Worm (Caenorhabditis elegans) whole organism, mixed stage, embryonic: ENCODE measurements around the gene C09H10.5.

Experiments used
- M03D4.4 ChIP-seq: sonication (generic microtip); optimal IDR thresholded peaks from 2 replicates; lab custom pipeline; 2017; ENCODE audit warnings: mild to moderate bottlenecking, missing genetic modification characterization, missing compliant biosample characterization
- bed-3 ChIP-seq: fragments of 200-800 bp; sonication (Bioruptor generic); optimal IDR thresholded peaks from 3 replicates; lab custom pipeline; 2018; ENCODE audit warnings: mild to moderate bottlenecking, missing genetic modification characterization, moderate library complexity, missing compliant biosample characterization
- blmp-1 ChIP-seq: fragments of 150-350 bp; optimal IDR thresholded peaks from 2 replicates; lab custom pipeline; 2014; ENCODE audit warnings: missing biosample characterization, missing genetic modification characterization
- ceh-43 ChIP-seq: fragments of 200-800 bp; sonication (Bioruptor generic); optimal IDR thresholded peaks from 2 replicates; lab custom pipeline; 2018; ENCODE audit warnings: mild to moderate bottlenecking, missing genetic modification characterization, moderate library complexity, missing compliant biosample characterization
- ceh-83 ChIP-seq: fragments of 200-800 bp; sonication (Bioruptor generic); optimal IDR thresholded peaks from 2 replicates; lab custom pipeline; 2018; ENCODE audit warnings: mild to moderate bottlenecking, missing genetic modification characterization, missing compliant biosample characterization
- ces-1 ChIP-seq: fragments of 150-350 bp; optimal IDR thresholded peaks from 2 replicates; lab custom pipeline; 2014; ENCODE audit warnings: missing biosample characterization, missing genetic modification reagents, missing genetic modification characterization
- drap-1 ChIP-seq: fragments of 200-800 bp; sonication (Bioruptor generic); optimal IDR thresholded peaks from 3 replicates; lab custom pipeline; 2018; ENCODE audit warnings: mild to moderate bottlenecking, missing genetic modification characterization, missing compliant biosample characterization
- elt-1 ChIP-seq: sonication (generic microtip); optimal IDR thresholded peaks from 2 replicates; lab custom pipeline; 2017; ENCODE audit warnings: missing genetic modification characterization, mild to moderate bottlenecking, missing compliant biosample characterization, antibody characterized with exemption, moderate library complexity, borderline replicate concordance; ENCODE audit not compliant: insufficient read depth
- elt-3 ChIP-seq: fragments of 150-350 bp; optimal IDR thresholded peaks from 2 replicates; lab custom pipeline; 2014; ENCODE audit warnings: missing biosample characterization, missing genetic modification characterization
- ham-2 ChIP-seq: fragments of 200-800 bp; sonication (Bioruptor generic); optimal IDR thresholded peaks from 2 replicates; lab custom pipeline; 2018; ENCODE audit warnings: mild to moderate bottlenecking, missing genetic modification characterization, missing compliant biosample characterization
- lin-13 ChIP-seq: fragments of 150-350 bp; optimal IDR thresholded peaks from 2 replicates; lab custom pipeline; 2014; ENCODE audit warnings: missing biosample characterization, missing genetic modification characterization
- lin-32 ChIP-seq: fragments of 200-800 bp; sonication (Bioruptor generic); optimal IDR thresholded peaks from 2 replicates; lab custom pipeline; 2018; ENCODE audit warnings: mild to moderate bottlenecking, missing genetic modification characterization, missing compliant biosample characterization
- mab-5 ChIP-seq: fragments of 150-350 bp; optimal IDR thresholded peaks from 2 replicates; lab custom pipeline; 2014; ENCODE audit warnings: missing biosample characterization, missing genetic modification characterization
- mls-2 ChIP-seq: sonication (generic microtip); optimal IDR thresholded peaks from 2 replicates; lab custom pipeline; 2016; ENCODE audit warnings: mild to moderate bottlenecking, missing genetic modification characterization, moderate library complexity, missing compliant biosample characterization
- nhr-2 ChIP-seq: fragments of 150-350 bp; optimal IDR thresholded peaks from 2 replicates; lab custom pipeline; 2014; ENCODE audit warnings: missing biosample characterization, missing genetic modification characterization
- nhr-237 ChIP-seq: fragments of 150-350 bp; optimal IDR thresholded peaks from 2 replicates; lab custom pipeline; 2014; ENCODE audit warnings: missing biosample characterization, missing genetic modification characterization
- nhr-28 ChIP-seq: fragments of 150-350 bp; optimal IDR thresholded peaks from 2 replicates; lab custom pipeline; 2014; ENCODE audit warnings: missing biosample characterization, missing genetic modification characterization
- pha-4 ChIP-seq: fragments of 150-350 bp; optimal IDR thresholded peaks from 2 replicates; lab custom pipeline; 2018; ENCODE audit warnings: missing biosample characterization, missing genetic modification reagents, missing genetic modification characterization
- sem-2 ChIP-seq: fragments of 200-800 bp; sonication (Bioruptor generic); optimal IDR thresholded peaks from 2 replicates; lab custom pipeline; 2018; ENCODE audit warnings: mild to moderate bottlenecking, missing genetic modification characterization, missing compliant biosample characterization
- snpc-4 ChIP-seq: fragments of 150-350 bp; optimal IDR thresholded peaks from 2 replicates; lab custom pipeline; 2014; ENCODE audit warnings: missing biosample characterization, missing genetic modification characterization
- sptf-1 ChIP-seq: sonication (generic microtip); optimal IDR thresholded peaks from 2 replicates; lab custom pipeline; 2017; ENCODE audit warnings: mild to moderate bottlenecking, missing genetic modification characterization, moderate library complexity, missing compliant biosample characterization
- tbx-8 ChIP-seq: fragments of 200-800 bp; sonication (Bioruptor generic); optimal IDR thresholded peaks from 2 replicates; lab custom pipeline; 2018; ENCODE audit warnings: mild to moderate bottlenecking, missing genetic modification characterization, moderate library complexity, missing compliant biosample characterization
- unc-120 ChIP-seq: sonication (generic microtip); optimal IDR thresholded peaks from 2 replicates; lab custom pipeline; 2017; ENCODE audit warnings: missing genetic modification characterization, missing compliant biosample characterization; ENCODE audit not compliant: poor library complexity, severe bottlenecking
- unc-39 ChIP-seq: fragments of 150-350 bp; optimal IDR thresholded peaks from 2 replicates; lab custom pipeline; 2014; ENCODE audit warnings: missing biosample characterization, missing genetic modification characterization
- unc-62 ChIP-seq: fragments of 150-350 bp; optimal IDR thresholded peaks from 2 replicates; lab custom pipeline; 2014; ENCODE audit warnings: missing biosample characterization, missing genetic modification reagents, missing genetic modification characterization

The C09H10.5 gene

ce11 chrII:11091577-11091976 lies 12.0 kb downstream of the C09H10.5 start:
- TF ChIP-seq bed-3 (no peak), ces-1 (GFP tag; lab: Kevin White, UChicago) (peak; percentile 87)

ce11 chrII:11089356-11089755 lies 14.2 kb downstream of the C09H10.5 start, which contains the start of gene unc-53:
TSS of gene unc-53 (minus strand) at chrII:11089456.
- TF ChIP-seq drap-1 (GFP tag; lab: Kevin White, UChicago): no peak
- no peak for TF ChIP-seq sem-2 (GFP tag; lab: Kevin White, UChicago)
- TF ChIP-seq nhr-28 (tag; lab: Kevin White, UChicago): no peak
- no peak for TF ChIP-seq unc-39
- no peak for TF ChIP-seq lin-13 (tag; lab: Kevin White, UChicago)

DNA sequence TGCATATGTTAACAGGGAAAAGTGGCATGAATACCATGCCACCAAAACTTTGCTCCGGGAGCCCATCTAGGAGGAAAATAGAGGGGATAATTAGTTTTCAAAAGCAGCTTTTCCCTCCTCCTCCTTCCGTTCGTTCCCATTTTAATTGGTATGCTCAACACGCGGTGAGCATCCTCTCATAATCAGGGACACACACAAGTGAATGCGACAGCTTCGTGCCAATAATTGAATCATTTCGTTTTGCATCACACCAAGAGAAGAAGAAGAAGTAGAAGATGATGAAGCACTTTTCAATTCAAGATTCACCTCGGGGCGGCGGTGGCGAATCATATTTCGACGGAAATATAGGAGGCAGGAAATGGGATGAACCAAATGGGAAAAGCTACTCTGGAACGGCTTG lies 15.4 kb downstream of the C09H10.5 start:
- TF ChIP-seq M03D4.4 (tag; lab: Kevin White, UChicago) (no peak), mls-2 (peak; percentile 30), blmp-1 (no peak), ces-1 (GFP tag; lab: Kevin White, UChicago) (peak; percentile 97)

DNA sequence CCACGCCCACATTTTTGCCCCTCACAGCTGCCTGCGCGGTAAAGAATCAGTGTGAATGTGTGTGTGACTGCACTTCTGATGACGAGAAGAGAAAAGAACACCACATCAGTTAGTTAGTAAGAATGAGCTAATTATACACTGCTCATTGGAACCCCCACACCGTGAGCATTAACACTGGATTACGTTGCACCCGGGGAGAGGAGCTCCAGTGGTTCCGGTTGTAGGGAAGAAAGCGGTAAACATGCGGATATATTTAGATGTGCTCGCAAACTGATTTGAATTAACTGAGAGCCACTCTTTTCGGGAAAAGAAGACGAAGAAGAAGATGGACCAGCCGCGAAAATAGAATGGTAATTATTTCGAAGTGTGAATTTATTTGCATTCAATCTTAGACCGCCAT lies 16.8 kb downstream of the C09H10.5 start:
- TF ChIP-seq unc-62 (GFP tag; lab: Kevin White, UChicago): no peak
- peak; percentile 63 for TF ChIP-seq ces-1 (GFP tag; lab: Kevin White, UChicago)
- TF ChIP-seq drap-1 (GFP tag; lab: Kevin White, UChicago): no peak
- no peak for TF ChIP-seq ceh-43 (GFP tag; lab: Kevin White, UChicago)
- TF ChIP-seq mls-2: no peak
- no peak for TF ChIP-seq elt-1 (tag; lab: Kevin White, UChicago)

DNA sequence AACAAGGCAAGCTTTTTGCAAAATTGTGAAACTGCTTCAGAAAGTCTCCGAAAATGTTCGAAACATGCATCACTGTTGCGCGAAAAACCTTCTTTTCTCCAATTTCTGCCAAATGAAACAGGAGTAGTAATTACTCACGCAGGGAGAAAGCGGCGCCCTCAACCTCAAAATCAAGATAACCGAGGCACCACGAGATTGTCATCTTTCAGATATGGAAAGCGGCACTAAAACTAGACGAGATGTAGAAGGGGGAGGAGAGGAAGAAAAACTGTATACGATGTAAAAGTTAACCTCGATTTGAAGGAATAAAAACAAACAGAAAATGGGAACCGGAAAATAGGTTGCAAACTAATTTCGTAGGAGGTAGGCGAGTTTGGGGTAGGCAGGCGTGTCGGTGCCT lies 27.0 kb downstream of the C09H10.5 start:
- TF ChIP-seq blmp-1 (no peak), elt-1 (tag; lab: Kevin White, UChicago) (peak; percentile 82)

DNA sequence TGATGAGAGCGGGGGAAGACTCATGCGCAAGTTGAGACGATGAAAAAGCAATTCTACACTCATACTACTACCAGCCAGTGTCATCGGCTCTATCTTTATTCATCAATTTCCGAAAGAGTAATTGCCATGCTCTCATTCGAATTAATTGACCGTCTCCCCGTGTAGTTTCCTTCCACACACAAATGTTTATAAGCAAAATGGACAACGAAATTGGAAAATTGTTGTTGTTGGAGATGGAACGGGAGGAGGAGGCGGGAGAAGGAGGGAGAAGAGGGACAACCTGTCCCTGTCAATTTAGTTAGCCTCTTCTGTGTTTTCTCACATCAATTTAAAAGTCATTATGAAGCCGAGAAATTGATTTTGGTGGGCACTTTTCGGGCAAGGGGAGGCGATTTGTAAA lies 31.0 kb downstream of the C09H10.5 start:
- peak; percentile 19 for TF ChIP-seq sptf-1 (tag; lab: Kevin White, UChicago)
- no peak for TF ChIP-seq elt-1 (tag; lab: Kevin White, UChicago)
- TF ChIP-seq unc-120 (tag; lab: Kevin White, UChicago): no peak
- TF ChIP-seq sem-2 (GFP tag; lab: Kevin White, UChicago): no peak
- peak; percentile 63 for TF ChIP-seq ces-1 (GFP tag; lab: Kevin White, UChicago)

- no peak for TF ChIP-seq sptf-1 (tag; lab: Kevin White, UChicago)
- no peak for TF ChIP-seq nhr-28 (tag; lab: Kevin White, UChicago)
- no peak for TF ChIP-seq nhr-2 (tag; lab: Kevin White, UChicago)
- TF ChIP-seq unc-62 (GFP tag; lab: Kevin White, UChicago): no peak
- TF ChIP-seq mls-2: no peak
- TF ChIP-seq bed-3: no peak
- TF ChIP-seq ham-2 (GFP tag; lab: Kevin White, UChicago): no peak
- TF ChIP-seq unc-120 (tag; lab: Kevin White, UChicago): no peak
- no peak for TF ChIP-seq nhr-237 (tag; lab: Kevin White, UChicago)
- no peak for TF ChIP-seq tbx-8 (GFP tag; lab: Kevin White, UChicago)
- TF ChIP-seq drap-1 (GFP tag; lab: Kevin White, UChicago): no peak
- TF ChIP-seq lin-32 (GFP tag; lab: Kevin White, UChicago): no peak
- no peak for TF ChIP-seq lin-13 (tag; lab: Kevin White, UChicago)
- TF ChIP-seq ceh-83 (GFP tag; lab: Kevin White, UChicago): no peak
- TF ChIP-seq sem-2 (GFP tag; lab: Kevin White, UChicago): no peak
These were observed 39.3 kb downstream of the C09H10.5 start for ce11 chrII:11064191-11064695.

DNA sequence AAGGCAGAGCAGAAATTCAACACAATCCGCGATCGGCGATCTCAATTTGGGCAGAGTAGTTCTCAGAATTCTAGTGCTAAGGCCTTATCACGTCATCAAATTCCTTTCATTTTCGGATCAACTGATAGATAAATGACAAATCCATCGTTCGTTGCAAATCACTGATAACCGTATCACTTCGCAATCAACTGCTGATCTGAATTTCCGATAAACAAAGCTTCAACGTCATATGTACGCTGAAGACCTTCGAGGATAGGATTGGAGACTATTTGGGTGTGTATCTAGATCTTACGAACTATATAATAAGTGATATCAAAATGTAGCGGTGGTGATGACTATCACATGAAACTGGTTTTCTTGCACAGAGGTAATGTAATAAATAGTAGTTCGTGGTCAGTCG lies 46.3 kb downstream of the C09H10.5 start:
- no peak for TF ChIP-seq mab-5
- TF ChIP-seq blmp-1: no peak
- TF ChIP-seq elt-3: peak; percentile 43
- TF ChIP-seq pha-4 (tag; lab: Kevin White, UChicago): no peak
- TF ChIP-seq ham-2 (GFP tag; lab: Kevin White, UChicago): no peak
- no peak for TF ChIP-seq nhr-237 (tag; lab: Kevin White, UChicago)
- TF ChIP-seq ceh-83 (GFP tag; lab: Kevin White, UChicago): no peak
- no peak for TF ChIP-seq ces-1 (GFP tag; lab: Kevin White, UChicago)
- TF ChIP-seq tbx-8 (GFP tag; lab: Kevin White, UChicago): no peak
- no peak for TF ChIP-seq snpc-4 (tag; lab: Kevin White, UChicago)
- peak; percentile 77 for TF ChIP-seq elt-1 (tag; lab: Kevin White, UChicago)
